Fruit fly (Drosophila melanogaster): Measurements from ENCODE around the gene CG5281.

CG5281 gene

dm6 chr3R:11483328-11483868 lies 47.7 kb downstream of the CG5281 start:
- TF ChIP-seq B-H1 (GFP tag; IDR thresholded peaks at IDR 0.05) (no peak), CG6683 (GFP tag; optimal IDR thresholded peaks at IDR 0.05) (no peak), Stat92E (GFP tag; optimal IDR thresholded peaks at IDR 0.05) (no peak), Deaf1 (tag; optimal IDR thresholded peaks at IDR 0.05) (peak; percentile 36), PHDP (tag; optimal IDR thresholded peaks at IDR 0.05) (no peak), fu2 (GFP tag; optimal IDR thresholded peaks at IDR 0.05) (no peak), CG3995 (GFP tag; optimal IDR thresholded peaks at IDR 0.05) (peak; percentile 63), Med (GFP tag) (peak; percentile 16), scrt (GFP tag; optimal IDR thresholded peaks at IDR 0.05) (no peak), Dek (tag; optimal IDR thresholded peaks at IDR 0.05) (no peak), Trl (optimal IDR thresholded peaks at IDR 0.05) (peak; percentile 36 to 52), Trl (GFP tag; optimal IDR thresholded peaks at IDR 0.05) (no peak), CG3163 (GFP tag; optimal IDR thresholded peaks at IDR 0.05) (peak; percentile 76), Mad (GFP tag; optimal IDR thresholded peaks at IDR 0.05) (no peak), mld (GFP tag; IDR thresholded peaks at IDR 0.05; ENCODE audit: partially characterized antibody) (no peak), CG10431 (GFP tag; optimal IDR thresholded peaks at IDR 0.05) (no peak), CG11504 (tag; optimal IDR thresholded peaks at IDR 0.05) (peak; percentile 96), CG16815 (GFP tag; optimal IDR thresholded peaks at IDR 0.05) (no peak), CG18476 (GFP tag; optimal IDR thresholded peaks at IDR 0.05) (no peak), gcm (GFP tag; optimal IDR thresholded peaks at IDR 0.05) (no peak), Meics (GFP tag; optimal IDR thresholded peaks at IDR 0.05) (no peak), chinmo (GFP tag; IDR thresholded peaks at IDR 0.05; ENCODE audit: partially characterized antibody) (0 out of 4 replicates have a peak, but pooled peaks have one; percentile 9), crp (GFP tag; optimal IDR thresholded peaks at IDR 0.05) (no peak), CG9727 (GFP tag; optimal IDR thresholded peaks at IDR 0.05) (no peak), trh (GFP tag; optimal IDR thresholded peaks at IDR 0.05) (no peak), CG12659 (GFP tag; optimal IDR thresholded peaks at IDR 0.05) (no peak), CG34224 (GFP tag; IDR thresholded peaks at IDR 0.05; ENCODE audit: partially characterized antibody) (no peak), stwl (tag; optimal IDR thresholded peaks at IDR 0.05) (no peak), CHES-1-like (GFP tag; optimal IDR thresholded peaks at IDR 0.05) (no peak), CG10959 (GFP tag; IDR thresholded peaks at IDR 0.05) (no peak)

Data from whole organism, embryonic.